Fruit fly (Drosophila melanogaster) whole organism, embryonic: ENCODE results near the gene Vha16-2.
A peak's percentile ranks its signal among the peaks of the same experiment; 100 is the strongest.

Experiments
- Ada2b ChIP-seq: fragments of 200-800 bp; sonication (Bioruptor generic); IDR thresholded peaks from 2 replicates; pipeline ENCODE4 v1.3.6; 2022; ENCODE audit warnings: missing biosample characterization, missing genetic modification characterization
- CG10147 ChIP-seq: fragments of 200-800 bp; sonication (Bioruptor generic); optimal IDR thresholded peaks from 2 replicates; lab custom pipeline; 2019; ENCODE audit warnings: missing biosample characterization, mild to moderate bottlenecking, missing genetic modification characterization, moderate library complexity
- CG1024 ChIP-seq: fragments of 200-800 bp; sonication (Bioruptor generic); IDR thresholded peaks from 2 replicates; pipeline ENCODE4 v1.3.6; 2022; ENCODE audit warnings: missing biosample characterization, missing genetic modification characterization
- CG11398 ChIP-seq: fragments of 200-800 bp; sonication (Bioruptor generic); optimal IDR thresholded peaks from 2 replicates; lab custom pipeline; 2016; ENCODE audit warnings: missing biosample characterization, missing genetic modification characterization
- CG11723 ChIP-seq: fragments of 200-800 bp; sonication (Bioruptor generic); optimal IDR thresholded peaks from 2 replicates; lab custom pipeline; 2017; ENCODE audit warnings: missing biosample characterization, mild to moderate bottlenecking, missing genetic modification characterization
- CG12391 ChIP-seq: fragments of 200-800 bp; sonication (Bioruptor generic); optimal IDR thresholded peaks from 3 replicates; lab custom pipeline; 2018; ENCODE audit warnings: missing biosample characterization, mild to moderate bottlenecking, missing genetic modification characterization, moderate library complexity
- CG13424 ChIP-seq: fragments of 200-800 bp; sonication (Bioruptor generic); optimal IDR thresholded peaks from 2 replicates; lab custom pipeline; 2019; ENCODE audit warnings: missing biosample characterization, mild to moderate bottlenecking, missing genetic modification characterization, moderate library complexity
- CG13775 ChIP-seq: fragments of 200-800 bp; sonication (Bioruptor generic); optimal IDR thresholded peaks from 3 replicates; lab custom pipeline; 2017; ENCODE audit warnings: missing biosample characterization, mild to moderate bottlenecking, missing genetic modification characterization
- CG14014 ChIP-seq: fragments of 200-800 bp; sonication (Bioruptor generic); IDR thresholded peaks from 2 replicates; pipeline ENCODE4 v1.3.6; 2022; ENCODE audit warnings: missing biosample characterization, missing genetic modification characterization
- CG1602 ChIP-seq: fragments of 200-800 bp; sonication (Bioruptor generic); optimal IDR thresholded peaks from 3 replicates; lab custom pipeline; 2016; ENCODE audit warnings: missing biosample characterization, missing genetic modification characterization
- CG17568 ChIP-seq: fragments of 200-800 bp; sonication (Bioruptor generic); optimal IDR thresholded peaks from 2 replicates; lab custom pipeline; 2018; ENCODE audit warnings: missing biosample characterization, mild to moderate bottlenecking, missing genetic modification characterization, moderate library complexity
- CG30431 ChIP-seq: fragments of 200-800 bp; sonication (Bioruptor generic); optimal IDR thresholded peaks from 2 replicates; lab custom pipeline; 2017; ENCODE audit warnings: missing biosample characterization, missing genetic modification characterization
- CG4282 ChIP-seq: fragments of 200-800 bp; sonication (Bioruptor generic); optimal IDR thresholded peaks from 2 replicates; lab custom pipeline; 2016; ENCODE audit warnings: missing biosample characterization, missing genetic modification characterization
- CG4404 ChIP-seq: fragments of 200-800 bp; sonication (Bioruptor generic); IDR thresholded peaks from 2 replicates; pipeline ENCODE4 v1.3.6; 2022; ENCODE audit warnings: missing biosample characterization, missing genetic modification characterization
- CG4424 ChIP-seq: fragments of 200-800 bp; sonication (Bioruptor generic); optimal IDR thresholded peaks from 3 replicates; lab custom pipeline; 2016; ENCODE audit warnings: missing biosample characterization, missing genetic modification characterization
- CG4854 ChIP-seq: fragments of 200-800 bp; sonication (Bioruptor generic); optimal IDR thresholded peaks from 2 replicates; lab custom pipeline; 2016; ENCODE audit warnings: missing biosample characterization, missing genetic modification characterization, inconsistent platforms
- CG9797 ChIP-seq: fragments of 200-800 bp; sonication (Bioruptor generic); optimal IDR thresholded peaks from 3 replicates; lab custom pipeline; 2018; ENCODE audit warnings: missing biosample characterization, mild to moderate bottlenecking, missing genetic modification characterization
- CG9817 ChIP-seq: fragments of 200-800 bp; sonication (Bioruptor generic); optimal IDR thresholded peaks from 2 replicates; lab custom pipeline; 2018; ENCODE audit warnings: missing biosample characterization, mild to moderate bottlenecking, missing genetic modification characterization, moderate library complexity
- CrebB ChIP-seq: fragments of 200-800 bp; sonication (Bioruptor generic); optimal IDR thresholded peaks from 3 replicates; lab custom pipeline; 2018; ENCODE audit warnings: missing biosample characterization, mild to moderate bottlenecking, missing genetic modification characterization
- D ChIP-seq, 2 experiments: fragments of 200-800 bp in 1 of 2; fragments of >200 bp in 1 of 2; sonication (Bioruptor generic) in 1 of 2; optimal IDR thresholded peaks; 2 replicates in 1 of 2; 3 replicates in 1 of 2; lab custom pipeline; 2017; ENCODE audit warnings: mild to moderate bottlenecking in 1 of 2, missing biosample characterization in 1 of 2, missing genetic modification characterization in 1 of 2, missing genetic modification reagents in 1 of 2
- Dad ChIP-seq: fragments of 200-800 bp; sonication (Bioruptor generic); optimal IDR thresholded peaks from 3 replicates; lab custom pipeline; 2016; ENCODE audit warnings: missing biosample characterization, missing genetic modification characterization
- Dek ChIP-seq: fragments of 200-800 bp; sonication (Bioruptor generic); optimal IDR thresholded peaks from 3 replicates; lab custom pipeline; 2019; ENCODE audit warnings: missing biosample characterization, mild to moderate bottlenecking, missing genetic modification characterization, moderate library complexity
- Elba2 ChIP-seq: fragments of 200-800 bp; sonication (Bioruptor generic); optimal IDR thresholded peaks from 3 replicates; lab custom pipeline; 2016; ENCODE audit warnings: missing biosample characterization, missing genetic modification characterization
- Ets65A ChIP-seq: fragments of 200-800 bp; sonication (Bioruptor generic); peaks from one replicate; lab custom pipeline; 2016; ENCODE audit warnings: missing biosample characterization, missing genetic modification characterization
- Fer1 ChIP-seq: fragments of 200-800 bp; sonication (Bioruptor generic); optimal IDR thresholded peaks from 2 replicates; lab custom pipeline; 2017; ENCODE audit warnings: missing biosample characterization, mild to moderate bottlenecking, missing genetic modification characterization
- Gsc ChIP-seq: fragments of 200-800 bp; sonication (Bioruptor generic); IDR thresholded peaks from 2 replicates; pipeline ENCODE4 v1.3.6; 2022; ENCODE audit warnings: missing biosample characterization, missing genetic modification characterization
- HLH3B ChIP-seq: fragments of 200-800 bp; sonication (Bioruptor generic); IDR thresholded peaks from 2 replicates; pipeline ENCODE4 v1.3.6; 2022; ENCODE audit warnings: missing biosample characterization, missing genetic modification characterization
- Mrtf ChIP-seq: fragments of 200-800 bp; sonication (Bioruptor generic); IDR thresholded peaks from 3 replicates; pipeline ENCODE4 v1.3.6; 2022; ENCODE audit warnings: missing biosample characterization, missing genetic modification characterization
- NC2α ChIP-seq: fragments of 200-800 bp; sonication (Bioruptor generic); optimal IDR thresholded peaks from 2 replicates; lab custom pipeline; 2016; ENCODE audit warnings: missing biosample characterization, missing genetic modification characterization
- Oaz ChIP-seq: fragments of 200-800 bp; sonication (Bioruptor generic); IDR thresholded peaks from 2 replicates; pipeline ENCODE4 v1.3.6; 2022; ENCODE audit warnings: missing biosample characterization, missing genetic modification characterization
- PHDP ChIP-seq: fragments of 200-800 bp; sonication (Bioruptor generic); optimal IDR thresholded peaks from 3 replicates; lab custom pipeline; 2018; ENCODE audit warnings: missing biosample characterization, mild to moderate bottlenecking, missing genetic modification characterization, moderate library complexity
- Rfx ChIP-seq: fragments of 200-800 bp; sonication (Bioruptor generic); IDR thresholded peaks from 2 replicates; pipeline ENCODE4 v1.3.6; 2022; ENCODE audit warnings: missing biosample characterization, missing genetic modification characterization
- al ChIP-seq: fragments of 200-800 bp; sonication (Bioruptor generic); IDR thresholded peaks from 2 replicates; pipeline ENCODE4 v1.3.6; 2022; ENCODE audit warnings: missing biosample characterization, missing genetic modification characterization
- crol ChIP-seq: fragments of 200-800 bp; sonication (Bioruptor generic); IDR thresholded peaks from 2 replicates; pipeline ENCODE4 v1.3.6; 2022; ENCODE audit warnings: missing biosample characterization, missing genetic modification characterization
- dati ChIP-seq: fragments of 200-800 bp; sonication (Bioruptor generic); IDR thresholded peaks from 2 replicates; pipeline ENCODE4 v1.3.6; 2022; ENCODE audit warnings: missing biosample characterization, missing genetic modification characterization
- eve ChIP-seq, 2 experiments: fragments of >200 bp; optimal IDR thresholded peaks; 2 replicates each; lab custom pipeline; 2017; ENCODE audit warnings: missing biosample characterization in 2 of 2, missing genetic modification characterization in 2 of 2
- grau ChIP-seq: fragments of 200-800 bp; optimal IDR thresholded peaks from 3 replicates; lab custom pipeline; 2019; ENCODE audit warnings: missing biosample characterization, mild to moderate bottlenecking, missing genetic modification characterization, moderate library complexity
- gt ChIP-seq: fragments of 200-800 bp; sonication (Bioruptor generic); IDR thresholded peaks from 2 replicates; pipeline ENCODE4 v1.3.6; 2022; ENCODE audit warnings: missing biosample characterization, missing genetic modification characterization
- jigr1 ChIP-seq: fragments of 200-800 bp; sonication (Bioruptor generic); IDR thresholded peaks from 3 replicates; pipeline ENCODE4 v1.3.6; 2022; ENCODE audit warnings: missing biosample characterization, missing genetic modification characterization
- jing ChIP-seq: fragments of 200-800 bp; sonication (Bioruptor generic); optimal IDR thresholded peaks from 2 replicates; lab custom pipeline; 2018; ENCODE audit warnings: missing biosample characterization, mild to moderate bottlenecking, missing genetic modification characterization
- ken ChIP-seq: fragments of 200-800 bp; sonication (Bioruptor generic); IDR thresholded peaks from 3 replicates; pipeline ENCODE4 v1.3.6; 2022; ENCODE audit warnings: missing biosample characterization, missing genetic modification characterization
- knrl ChIP-seq: fragments of 200-800 bp; sonication (Bioruptor generic); IDR thresholded peaks from 3 replicates; pipeline ENCODE4 v1.3.6; 2022; ENCODE audit warnings: missing biosample characterization, missing genetic modification characterization; ENCODE audit not compliant: partially characterized antibody
- maf-S ChIP-seq: fragments of 200-800 bp; sonication (Bioruptor generic); optimal IDR thresholded peaks from 2 replicates; lab custom pipeline; 2016; ENCODE audit warnings: missing biosample characterization, missing genetic modification characterization
- odd ChIP-seq: fragments of 200-800 bp; sonication (Bioruptor generic); optimal IDR thresholded peaks from 2 replicates; lab custom pipeline; 2017; ENCODE audit warnings: missing biosample characterization, mild to moderate bottlenecking, missing genetic modification characterization
- pho ChIP-seq: fragments of 200-800 bp; sonication (Bioruptor generic); optimal IDR thresholded peaks from 2 replicates; lab custom pipeline; 2016; ENCODE audit warnings: missing biosample characterization, missing genetic modification characterization
- phol ChIP-seq: fragments of 200-800 bp; sonication (Bioruptor generic); optimal IDR thresholded peaks from 3 replicates; lab custom pipeline; 2018; ENCODE audit warnings: missing biosample characterization, mild to moderate bottlenecking, missing genetic modification characterization, moderate library complexity
- sens ChIP-seq: fragments of 200-800 bp; sonication (Bioruptor generic); peaks from one replicate; lab custom pipeline; 2016; ENCODE audit warnings: missing biosample characterization, missing genetic modification characterization
- tap ChIP-seq: fragments of 200-800 bp; optimal IDR thresholded peaks from 3 replicates; lab custom pipeline; 2019; ENCODE audit warnings: missing biosample characterization, mild to moderate bottlenecking, missing genetic modification characterization, moderate library complexity
- vvl ChIP-seq: fragments of 200-800 bp; sonication (Bioruptor generic); IDR thresholded peaks from 2 replicates; pipeline ENCODE4 v1.3.6; 2022; ENCODE audit warnings: missing biosample characterization, missing genetic modification characterization
- wdn ChIP-seq: fragments of 200-800 bp; sonication (Bioruptor generic); IDR thresholded peaks from 2 replicates; pipeline ENCODE4 v1.3.6; 2022; ENCODE audit warnings: missing biosample characterization, missing genetic modification characterization
- zen2 ChIP-seq: fragments of 200-800 bp; sonication (Bioruptor generic); IDR thresholded peaks from 3 replicates; pipeline ENCODE4 v1.3.6; 2022; ENCODE audit warnings: missing biosample characterization, missing genetic modification characterization; ENCODE audit not compliant: partially characterized antibody

The Vha16-2 gene

dm6 chr3L:11448935-11449334, 25.8 kb upstream of the Vha16-2 start (continued):
- TF ChIP-seq CG30431 (peak; percentile 31), odd (GFP tag; lab: Kevin White, UChicago) (peak; percentile 32), CG4282 (GFP tag; lab: Kevin White, UChicago) (no peak), NC2α (GFP tag; lab: Kevin White, UChicago) (no peak), knrl (GFP tag; lab: Robert Waterston, UW) (no peak), jing (GFP tag; lab: Kevin White, UChicago) (peak; percentile 48), CG4404 (GFP tag; lab: Robert Waterston, UW) (peak; percentile 58), CG13424 (peak; percentile 36), Fer1 (GFP tag; lab: Kevin White, UChicago) (peak; percentile 39), CrebB (tag; lab: Kevin White, UChicago) (no peak), CG11723 (GFP tag; lab: Kevin White, UChicago) (peak; percentile 12), Mrtf (GFP tag; lab: Robert Waterston, UW) (0 out of 3 replicates have a peak, but pooled peaks have one; percentile 43), CG4424 (GFP tag; lab: Kevin White, UChicago) (peak; percentile 34), CG1602 (GFP tag; lab: Kevin White, UChicago) (peak; percentile 5), crol (0 out of 2 replicates have a peak, but pooled peaks have one; percentile 13), gt (no peak), CG11398 (peak; percentile 42), D (optimal IDR thresholded peaks at IDR 0.05; lab: Kevin White, UChicago) (no peak), D (GFP tag; optimal IDR thresholded peaks at IDR 0.05; lab: Kevin White, UChicago) (peak; percentile 57), grau (peak; percentile 21), vvl (GFP tag; lab: Robert Waterston, UW) (peak; percentile 78), tap (tag; lab: Kevin White, UChicago) (peak; percentile 13), CG1024 (GFP tag; lab: Robert Waterston, UW) (peak; percentile 55; the same call in 1 of the 2 replicates), maf-S (GFP tag; lab: Kevin White, UChicago) (no peak), pho (GFP tag; lab: Kevin White, UChicago) (peak; percentile 5), dati (GFP tag; lab: Robert Waterston, UW) (no peak), CG10147 (GFP tag; lab: Kevin White, UChicago) (no peak), CG14014 (GFP tag; lab: Robert Waterston, UW) (peak; percentile 71), CG12391 (tag; lab: Kevin White, UChicago) (peak; percentile 47), zen2 (no peak), Rfx (peak; percentile 69), HLH3B (GFP tag; lab: Robert Waterston, UW) (peak; percentile 71), wdn (GFP tag; lab: Robert Waterston, UW) (peak; percentile 55; the same call in 1 of the 2 replicates), CG13775 (GFP tag; lab: Kevin White, UChicago) (peak; percentile 34), CG9797 (GFP tag; lab: Kevin White, UChicago) (no peak), Dek (tag; lab: Kevin White, UChicago) (no peak), CG9817 (tag; lab: Kevin White, UChicago) (peak; percentile 11), al (GFP tag; lab: Robert Waterston, UW) (0 out of 2 replicates have a peak, but pooled peaks have one; percentile 17), Oaz (GFP tag; lab: Robert Waterston, UW) (peak; percentile 41), eve (GFP tag; optimal IDR thresholded peaks at IDR 0.05; lab: Kevin White, UChicago) (peak in 1 of 2 experiments; percentile 51), jigr1 (0 out of 3 replicates have a peak, but pooled peaks have one; percentile 46), CG17568 (GFP tag; lab: Kevin White, UChicago) (peak; percentile 11), Elba2 (no peak), Dad (GFP tag; lab: Kevin White, UChicago) (peak; percentile 35), Gsc (0 out of 2 replicates have a peak, but pooled peaks have one; percentile 45), PHDP (tag; lab: Kevin White, UChicago) (peak; percentile 32), phol (tag; lab: Kevin White, UChicago) (peak; percentile 53), sens (peak; percentile 93), ken (GFP tag; lab: Robert Waterston, UW) (peak; percentile 66), Ada2b (GFP tag; lab: Robert Waterston, UW) (peak; percentile 54; the same call in 1 of the 2 replicates), CG4854 (GFP tag; lab: Kevin White, UChicago) (peak; percentile 9), Ets65A (peak; percentile 97)
